Worm (Caenorhabditis elegans) whole organism, L1 larva: ENCODE results near the gene R05H11.1.

Source experiments
- C04F5.9 ChIP-seq: sonication (generic microtip); optimal IDR thresholded peaks from 2 replicates; lab custom pipeline; 2016; ENCODE audit warnings: missing genetic modification characterization, missing compliant biosample characterization
- F16B12.6 ChIP-seq: fragments of 150-350 bp; optimal IDR thresholded peaks from 2 replicates; lab custom pipeline; 2014; ENCODE audit warnings: missing biosample characterization, missing genetic modification characterization
- ama-1 ChIP-seq: fragments of 150-350 bp; optimal IDR thresholded peaks from 2 replicates; lab custom pipeline; 2014
- ceh-82 ChIP-seq, 3 experiments: fragments of 150-350 bp in 1 of 3; sonication (generic microtip) in 2 of 3; optimal IDR thresholded peaks; 2 replicates each; lab custom pipeline; 2014 to 2017; ENCODE audit warnings: missing biosample characterization in 3 of 3, missing genetic modification characterization in 3 of 3
- ceh-88 ChIP-seq: fragments of 200-800 bp; sonication (Bioruptor generic); IDR thresholded peaks from 2 replicates; pipeline ENCODE4 v1.3.6; 2022; ENCODE audit warnings: missing genetic modification characterization, missing compliant biosample characterization
- ceh-90 ChIP-seq: sonication (generic microtip); optimal IDR thresholded peaks from 2 replicates; lab custom pipeline; 2016; ENCODE audit warnings: missing genetic modification characterization, missing compliant biosample characterization
- dpl-1 ChIP-seq, 3 experiments: fragments of 150-350 bp in 2 of 3; sonication (generic microtip) in 1 of 3; optimal IDR thresholded peaks; 2 replicates each; lab custom pipeline; 2014 to 2017; ENCODE audit warnings: missing biosample characterization in 3 of 3, missing genetic modification characterization in 3 of 3, missing genetic modification reagents in 3 of 3
- efl-1 ChIP-seq, 4 experiments: fragments of 150-350 bp; optimal IDR thresholded peaks in 3 of 4; peaks in 1 of 4; 1 replicate in 1 of 4; 2 replicates in 3 of 4; lab custom pipeline; 2014; ENCODE audit warnings: missing biosample characterization in 2 of 4, missing genetic modification characterization in 2 of 4, missing genetic modification reagents in 2 of 4
- elt-3 ChIP-seq, 6 experiments: fragments of 150-350 bp in 1 of 6; sonication (generic microtip); optimal IDR thresholded peaks; 2 replicates each; lab custom pipeline; 2017 to 2018; ENCODE audit warnings: missing biosample characterization in 6 of 6, missing genetic modification characterization in 6 of 6, inconsistent platforms in 1 of 6
- fkh-4 ChIP-seq: sonication (generic microtip); optimal IDR thresholded peaks from 2 replicates; lab custom pipeline; 2016; ENCODE audit warnings: missing compliant biosample characterization, missing genetic modification characterization, borderline replicate concordance
- fkh-8 ChIP-seq: sonication (generic microtip); optimal IDR thresholded peaks from 2 replicates; lab custom pipeline; 2016; ENCODE audit warnings: mild to moderate bottlenecking, missing genetic modification characterization, missing compliant biosample characterization
- hlh-4 ChIP-seq: sonication (generic microtip); optimal IDR thresholded peaks from 2 replicates; lab custom pipeline; 2016; ENCODE audit warnings: mild to moderate bottlenecking, missing genetic modification characterization, missing compliant biosample characterization
- isw-1 ChIP-seq: fragments of 200-800 bp; sonication (Bioruptor generic); IDR thresholded peaks from 2 replicates; pipeline ENCODE4 v1.3.6; 2022; ENCODE audit warnings: missing genetic modification characterization, missing compliant biosample characterization
- lin-14 ChIP-seq: fragments of 200-800 bp; sonication (Bioruptor generic); optimal IDR thresholded peaks from 2 replicates; lab custom pipeline; 2018; ENCODE audit warnings: mild to moderate bottlenecking, missing genetic modification characterization, moderate library complexity, missing compliant biosample characterization
- lin-39 ChIP-seq: fragments of 150-350 bp; optimal IDR thresholded peaks from 2 replicates; lab custom pipeline; 2014; ENCODE audit warnings: missing biosample characterization, missing genetic modification reagents, missing genetic modification characterization
- lir-3 ChIP-seq: sonication (generic microtip); optimal IDR thresholded peaks from 2 replicates; lab custom pipeline; 2016; ENCODE audit warnings: mild to moderate bottlenecking, missing genetic modification characterization, moderate library complexity, missing compliant biosample characterization; ENCODE audit not compliant: poor library complexity
- mef-2 ChIP-seq: fragments of 150-350 bp; optimal IDR thresholded peaks from 2 replicates; lab custom pipeline; 2014; ENCODE audit warnings: missing biosample characterization, missing genetic modification characterization
- mep-1 ChIP-seq: fragments of 150-350 bp; optimal IDR thresholded peaks from 2 replicates; lab custom pipeline; 2014; ENCODE audit warnings: missing biosample characterization, missing genetic modification characterization
- nhr-11 ChIP-seq: fragments of 150-350 bp; optimal IDR thresholded peaks from 2 replicates; lab custom pipeline; 2014; ENCODE audit warnings: missing biosample characterization, missing genetic modification characterization
- nhr-237 ChIP-seq: fragments of 150-350 bp; optimal IDR thresholded peaks from 2 replicates; lab custom pipeline; 2014; ENCODE audit warnings: missing biosample characterization, missing genetic modification characterization
- nhr-47 ChIP-seq: sonication (generic microtip); optimal IDR thresholded peaks from 2 replicates; lab custom pipeline; 2016; ENCODE audit warnings: mild to moderate bottlenecking, missing genetic modification characterization, moderate library complexity, missing compliant biosample characterization
- nhr-85 ChIP-seq: sonication (generic microtip); peaks from one replicate; lab custom pipeline; 2016; ENCODE audit warnings: missing genetic modification characterization, inconsistent platforms, missing compliant biosample characterization
- nhr-90 ChIP-seq: sonication (generic microtip); optimal IDR thresholded peaks from 2 replicates; lab custom pipeline; 2016; ENCODE audit warnings: mild to moderate bottlenecking, missing genetic modification characterization, missing compliant biosample characterization; ENCODE audit not compliant: poor library complexity
- pag-3 ChIP-seq: sonication (generic microtip); optimal IDR thresholded peaks from 2 replicates; lab custom pipeline; 2017; ENCODE audit warnings: missing genetic modification characterization, mild to moderate bottlenecking, missing compliant biosample characterization, antibody characterized with exemption, borderline replicate concordance; ENCODE audit not compliant: insufficient read depth
- skn-1 ChIP-seq: fragments of 150-350 bp; optimal IDR thresholded peaks from 2 replicates; lab custom pipeline; 2014; ENCODE audit warnings: missing biosample characterization, missing genetic modification characterization
- snpc-4 ChIP-seq: fragments of 150-350 bp; optimal IDR thresholded peaks from 2 replicates; lab custom pipeline; 2014; ENCODE audit warnings: missing biosample characterization, missing genetic modification characterization
- sox-4 ChIP-seq: sonication (generic microtip); optimal IDR thresholded peaks from 2 replicates; lab custom pipeline; 2016; ENCODE audit warnings: missing genetic modification characterization, missing compliant biosample characterization
- unc-130 ChIP-seq: fragments of 150-350 bp; optimal IDR thresholded peaks from 2 replicates; lab custom pipeline; 2017; ENCODE audit warnings: missing biosample characterization, missing genetic modification characterization, inconsistent platforms
- unc-98 ChIP-seq: fragments of 200-800 bp; sonication (Bioruptor generic); IDR thresholded peaks from 2 replicates; pipeline ENCODE4 v1.3.6; 2022; ENCODE audit warnings: missing genetic modification characterization, missing compliant biosample characterization
- vab-15 ChIP-seq: sonication (generic microtip); optimal IDR thresholded peaks from 2 replicates; lab custom pipeline; 2017; ENCODE audit warnings: missing genotype, mild to moderate bottlenecking, missing genetic modification characterization, missing compliant biosample characterization
- zag-1 ChIP-seq: fragments of 150-350 bp; optimal IDR thresholded peaks from 2 replicates; lab custom pipeline; 2014; ENCODE audit warnings: missing biosample characterization, missing genetic modification characterization
- zip-4 ChIP-seq: fragments of 200-800 bp; sonication (Bioruptor generic); optimal IDR thresholded peaks from 2 replicates; lab custom pipeline; 2018; ENCODE audit warnings: mild to moderate bottlenecking, missing genetic modification characterization, moderate library complexity, missing compliant biosample characterization
- ztf-11 ChIP-seq, 2 experiments: sonication (generic microtip); optimal IDR thresholded peaks; 2 replicates each; lab custom pipeline; 2016 to 2017; ENCODE audit warnings: missing genetic modification characterization in 2 of 2, missing biosample characterization in 1 of 2, missing compliant biosample characterization in 1 of 2
- ztf-4 ChIP-seq: fragments of 150-350 bp; optimal IDR thresholded peaks from 2 replicates; lab custom pipeline; 2014; ENCODE audit warnings: missing biosample characterization, missing genetic modification characterization

R05H11.1 gene

DNA sequence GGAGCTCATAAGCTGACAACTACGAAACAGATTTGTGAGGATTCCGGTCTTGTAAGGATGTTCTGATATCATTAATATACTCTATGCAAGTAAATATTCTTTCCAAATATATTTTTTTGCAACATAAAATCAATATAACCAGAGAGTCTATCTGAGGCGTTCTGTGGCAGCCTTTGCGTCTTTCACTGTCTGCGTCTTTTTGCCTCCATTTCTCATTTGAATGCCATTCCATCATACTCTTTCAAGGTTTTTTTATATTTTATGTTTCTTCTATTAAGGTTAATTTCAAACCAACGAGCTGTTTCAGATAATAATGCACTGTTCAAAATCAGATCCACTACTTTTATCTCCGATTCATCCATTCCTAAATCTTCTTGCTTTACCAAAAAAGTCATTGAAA, at the start of gene R05H11.1:
R05H11.1 (plus strand) TSS at position 301 of the 400 bp plus-strand sequence.
- no peak for TF ChIP-seq skn-1 (tag; lab: Kevin White, UChicago)
- TF ChIP-seq lin-14, result peak; percentile 7

- no peak for TF ChIP-seq nhr-237 (tag; lab: Kevin White, UChicago)
- no peak for TF ChIP-seq efl-1 (optimal IDR thresholded peaks at IDR 0.05; lab: Kevin White, UChicago)
- peak in 1 of 2 experiments; percentile 11 for TF ChIP-seq efl-1 (GFP tag; optimal IDR thresholded peaks at IDR 0.05 in 1 of 2; lab: Kevin White, UChicago)
- TF ChIP-seq, all 84 proteins: peak for 1
Observed at ce11 chrIII:6746008-6746407, 49.4 kb upstream of the R05H11.1 start, which contains the start of gene dig-1. TSS of gene dig-1 (plus strand) at chrIII:6746308.

DNA sequence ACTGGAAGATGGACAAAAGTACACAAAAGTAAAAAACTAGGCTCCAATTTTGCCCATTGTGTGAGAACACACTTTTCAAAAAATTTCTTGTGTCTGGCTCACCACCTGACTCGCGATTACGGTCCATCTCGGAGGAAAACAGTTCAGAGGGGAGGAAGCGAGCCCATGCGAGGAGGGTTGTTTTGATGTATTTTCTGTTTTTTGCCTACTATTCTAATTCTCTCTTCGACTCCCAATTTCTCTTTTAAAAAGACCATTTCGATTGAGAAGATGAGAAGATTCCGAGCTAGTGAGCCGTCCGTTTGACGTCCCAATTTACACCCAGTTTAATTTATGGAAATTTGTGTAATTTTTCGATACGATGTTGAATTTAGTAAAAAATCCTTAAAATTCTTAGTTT, 48.8 kb upstream of the R05H11.1 start:
- no peak for TF ChIP-seq dpl-1 (GFP tag; optimal IDR thresholded peaks at IDR 0.05; lab: Kevin White, UChicago)
- TF ChIP-seq snpc-4 (tag; lab: Kevin White, UChicago), result no peak
- TF ChIP-seq C04F5.9 (tag; lab: Kevin White, UChicago), result no peak
- no peak for TF ChIP-seq fkh-8
- TF ChIP-seq isw-1, result no peak
- no peak for TF ChIP-seq sox-4 (tag; lab: Kevin White, UChicago)
- no peak for TF ChIP-seq mef-2 (tag; lab: Kevin White, UChicago)
- no peak for TF ChIP-seq ama-1 (lab: Kevin White, UChicago)
- TF ChIP-seq nhr-11, result no peak
- TF ChIP-seq pag-3 (tag; lab: Kevin White, UChicago), result no peak
- TF ChIP-seq mep-1, result no peak
- no peak for TF ChIP-seq ztf-4 (tag; lab: Kevin White, UChicago)
- TF ChIP-seq hlh-4 (tag; lab: Kevin White, UChicago), result no peak
- TF ChIP-seq nhr-90 (tag; lab: Kevin White, UChicago), result no peak
- no peak for TF ChIP-seq unc-130 (tag; lab: Kevin White, UChicago)
- TF ChIP-seq lir-3 (tag; lab: Kevin White, UChicago), result no peak
- TF ChIP-seq fkh-4 (tag; lab: Kevin White, UChicago), result no peak
- no peak for TF ChIP-seq ztf-11 (tag; optimal IDR thresholded peaks at IDR 0.05; lab: Kevin White, UChicago)

DNA sequence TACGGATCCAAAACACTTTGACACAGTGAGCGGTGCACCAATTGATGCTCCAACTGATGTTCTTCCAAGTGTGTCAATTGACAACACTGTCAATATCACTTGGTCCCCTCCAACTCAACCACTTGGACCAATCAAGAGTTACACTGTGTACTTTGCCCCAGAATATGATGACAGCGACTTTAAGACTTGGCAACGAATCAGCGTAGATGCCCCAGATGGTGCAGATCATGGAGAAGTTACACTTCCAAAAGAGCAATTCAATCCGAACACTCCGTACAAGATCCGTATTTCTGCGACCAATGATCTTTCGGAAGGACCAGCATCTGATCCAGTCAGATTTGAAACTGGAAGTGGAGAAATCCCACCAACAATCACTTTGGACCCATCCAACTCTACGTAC, 42.8 kb upstream of the R05H11.1 start:
- no peak for TF ChIP-seq nhr-11
- TF ChIP-seq efl-1 (optimal IDR thresholded peaks at IDR 0.05; lab: Kevin White, UChicago), result no peak
- peak in 1 of 2 experiments; percentile 4 for TF ChIP-seq efl-1 (GFP tag; optimal IDR thresholded peaks at IDR 0.05 in 1 of 2; lab: Kevin White, UChicago)
- TF ChIP-seq, all 84 proteins: peak for 1

DNA sequence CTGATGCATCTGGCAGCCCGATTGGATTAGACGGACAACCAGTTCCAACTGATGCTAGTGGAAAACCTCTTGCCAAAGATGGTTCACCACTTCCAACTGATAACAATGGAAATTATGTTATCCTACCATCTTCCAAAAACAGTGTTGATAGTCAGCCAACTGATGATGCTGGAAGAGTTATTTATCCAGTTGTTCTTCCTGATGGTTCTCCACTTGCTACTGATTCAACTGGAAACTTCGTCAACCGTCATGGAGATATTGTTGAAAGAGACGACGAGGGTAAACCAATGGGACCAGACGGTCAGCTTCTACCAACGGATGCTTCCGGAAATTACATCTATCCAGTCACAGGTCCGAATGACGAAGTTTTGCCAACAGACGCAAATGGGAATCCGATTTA, 38.7 kb upstream of the R05H11.1 start:
- TF ChIP-seq zag-1, result no peak
- TF ChIP-seq unc-130 (tag; lab: Kevin White, UChicago), result no peak
- no peak for TF ChIP-seq vab-15 (tag; lab: Kevin White, UChicago)
- no peak for TF ChIP-seq C04F5.9 (tag; lab: Kevin White, UChicago)
- no peak for TF ChIP-seq unc-98 (GFP tag; lab: Robert Waterston, UW)
- no peak for TF ChIP-seq ceh-90 (tag; lab: Kevin White, UChicago)
- no peak for TF ChIP-seq hlh-4 (tag; lab: Kevin White, UChicago)
- no peak for TF ChIP-seq lin-39 (tag; lab: Kevin White, UChicago)
- no peak for TF ChIP-seq nhr-47 (tag; lab: Kevin White, UChicago)
- TF ChIP-seq F16B12.6, result no peak
- no peak for TF ChIP-seq ceh-82 (tag; optimal IDR thresholded peaks at IDR 0.05; lab: Kevin White, UChicago)
- no peak for TF ChIP-seq nhr-85
- TF ChIP-seq ceh-88 (GFP tag; lab: Robert Waterston, UW), result no peak
- TF ChIP-seq elt-3 (tag; optimal IDR thresholded peaks at IDR 0.05; lab: Kevin White, UChicago), result no peak
- no peak for TF ChIP-seq nhr-90 (tag; lab: Kevin White, UChicago)
- no peak for TF ChIP-seq zip-4 (GFP tag; lab: Kevin White, UChicago)
